Fruit fly (Drosophila melanogaster) whole organism, embryonic: ENCODE results near the gene Irc.

ENCODE experiments used
- ATbp ChIP-seq: fragments of 200-800 bp; sonication (Bioruptor generic); optimal IDR thresholded peaks from 2 replicates; lab custom pipeline; 2017; ENCODE audit warnings: missing biosample characterization, mild to moderate bottlenecking, missing genetic modification characterization, missing genetic modification reagents
- Adf1 ChIP-seq: fragments of 200-800 bp; sonication (Bioruptor generic); IDR thresholded peaks from 2 replicates; pipeline ENCODE4 v1.3.6; 2022; ENCODE audit warnings: missing biosample characterization, missing genetic modification characterization
- CG10274 ChIP-seq: fragments of 200-800 bp; sonication (Bioruptor generic); optimal IDR thresholded peaks from 3 replicates; lab custom pipeline; 2017; ENCODE audit warnings: missing biosample characterization, mild to moderate bottlenecking, missing genetic modification characterization
- CG11093 ChIP-seq: fragments of 200-800 bp; sonication (Bioruptor generic); IDR thresholded peaks from 3 replicates; pipeline ENCODE4 v1.3.6; 2022; ENCODE audit warnings: missing biosample characterization, missing genetic modification characterization
- CG11456 ChIP-seq: fragments of 200-800 bp; sonication (Bioruptor generic); IDR thresholded peaks from 3 replicates; pipeline ENCODE4 v1.3.6; 2022; ENCODE audit warnings: missing biosample characterization, missing genetic modification characterization
- CG12744 ChIP-seq: fragments of 200-800 bp; sonication (Bioruptor generic); optimal IDR thresholded peaks from 2 replicates; lab custom pipeline; 2016; ENCODE audit warnings: missing biosample characterization, missing genetic modification characterization
- CG13287 ChIP-seq: fragments of 200-800 bp; sonication (Bioruptor generic); IDR thresholded peaks from 2 replicates; pipeline ENCODE4 v1.3.6; 2022; ENCODE audit warnings: missing biosample characterization, missing genetic modification characterization; ENCODE audit not compliant: partially characterized antibody
- CG15269 ChIP-seq: fragments of 200-800 bp; sonication (Bioruptor generic); optimal IDR thresholded peaks from 2 replicates; lab custom pipeline; 2018; ENCODE audit warnings: missing biosample characterization, mild to moderate bottlenecking, missing genetic modification characterization, moderate library complexity
- CG1529 ChIP-seq: fragments of 200-800 bp; sonication (Bioruptor generic); optimal IDR thresholded peaks from 3 replicates; lab custom pipeline; 2018; ENCODE audit warnings: missing biosample characterization, missing genetic modification characterization
- CG16779 ChIP-seq: fragments of 200-800 bp; sonication (Bioruptor generic); IDR thresholded peaks from 2 replicates; pipeline ENCODE4 v1.3.6; 2022; ENCODE audit warnings: missing biosample characterization, missing genetic modification characterization
- CG17829 ChIP-seq: fragments of 200-800 bp; optimal IDR thresholded peaks from 2 replicates; lab custom pipeline; 2019; ENCODE audit warnings: missing biosample characterization, mild to moderate bottlenecking, missing genetic modification characterization, moderate library complexity
- CG1792 ChIP-seq: fragments of 200-800 bp; sonication (Bioruptor generic); optimal IDR thresholded peaks from 2 replicates; lab custom pipeline; 2016; ENCODE audit warnings: missing biosample characterization, missing genetic modification characterization
- CG18599 ChIP-seq: fragments of 200-800 bp; sonication (Bioruptor generic); optimal IDR thresholded peaks from 3 replicates; lab custom pipeline; 2017; ENCODE audit warnings: missing biosample characterization, missing genetic modification characterization, mild to moderate bottlenecking, moderate library complexity, missing genetic modification reagents
- CG2712 ChIP-seq: fragments of 200-800 bp; optimal IDR thresholded peaks from 3 replicates; lab custom pipeline; 2019; ENCODE audit warnings: missing biosample characterization, mild to moderate bottlenecking, missing genetic modification characterization, moderate library complexity
- CG2875 ChIP-seq: fragments of 200-800 bp; sonication (Bioruptor generic); optimal IDR thresholded peaks from 2 replicates; lab custom pipeline; 2017; ENCODE audit warnings: missing biosample characterization, mild to moderate bottlenecking, missing genetic modification characterization, missing genetic modification reagents
- CG3163 ChIP-seq: fragments of 200-800 bp; sonication (Bioruptor generic); optimal IDR thresholded peaks from 3 replicates; lab custom pipeline; 2016; ENCODE audit warnings: missing biosample characterization, missing genetic modification characterization
- CG3407 ChIP-seq: fragments of 200-800 bp; sonication (Bioruptor generic); optimal IDR thresholded peaks from 2 replicates; lab custom pipeline; 2018; ENCODE audit warnings: missing biosample characterization, mild to moderate bottlenecking, missing genetic modification characterization
- CG3726 ChIP-seq: fragments of 200-800 bp; sonication (Bioruptor generic); IDR thresholded peaks from 3 replicates; pipeline ENCODE4, ENCODE4 v1.3.6; 2022; ENCODE audit warnings: missing biosample characterization, missing genetic modification characterization
- CG6791 ChIP-seq: fragments of 200-800 bp; sonication (Bioruptor generic); IDR thresholded peaks from 3 replicates; pipeline ENCODE4 v1.3.6; 2022; ENCODE audit warnings: missing biosample characterization, missing genetic modification characterization; ENCODE audit not compliant: partially characterized antibody
- CG9817 ChIP-seq: fragments of 200-800 bp; sonication (Bioruptor generic); optimal IDR thresholded peaks from 2 replicates; lab custom pipeline; 2018; ENCODE audit warnings: missing biosample characterization, mild to moderate bottlenecking, missing genetic modification characterization, moderate library complexity
- CG9876 ChIP-seq: fragments of 200-800 bp; sonication (Bioruptor generic); optimal IDR thresholded peaks from 2 replicates; lab custom pipeline; 2016; ENCODE audit warnings: missing biosample characterization, missing genetic modification characterization
- CG9932 ChIP-seq: fragments of 200-800 bp; sonication (Bioruptor generic); IDR thresholded peaks from 2 replicates; pipeline ENCODE4 v1.3.6; 2022; ENCODE audit warnings: missing biosample characterization, missing genetic modification characterization
- Dek ChIP-seq: fragments of 200-800 bp; sonication (Bioruptor generic); optimal IDR thresholded peaks from 3 replicates; lab custom pipeline; 2019; ENCODE audit warnings: missing biosample characterization, mild to moderate bottlenecking, missing genetic modification characterization, moderate library complexity
- HLH4C ChIP-seq: fragments of 200-800 bp; sonication (Bioruptor generic); IDR thresholded peaks from 3 replicates; pipeline ENCODE4 v1.3.6; 2022; ENCODE audit warnings: missing biosample characterization, missing genetic modification characterization; ENCODE audit not compliant: partially characterized antibody
- Hr39 ChIP-seq: fragments of >200 bp; optimal IDR thresholded peaks from 2 replicates; lab custom pipeline; 2017
- Nf-YC ChIP-seq: fragments of 200-800 bp; optimal IDR thresholded peaks from 3 replicates; lab custom pipeline; 2019; ENCODE audit warnings: missing biosample characterization, mild to moderate bottlenecking, missing genetic modification characterization, moderate library complexity
- TFAM ChIP-seq: fragments of 200-800 bp; sonication (Bioruptor generic); optimal IDR thresholded peaks from 2 replicates; lab custom pipeline; 2017; ENCODE audit warnings: missing biosample characterization, missing genetic modification characterization, inconsistent platforms
- Tbp ChIP-seq: fragments of >200 bp; optimal IDR thresholded peaks from 2 replicates; lab custom pipeline; 2018; ENCODE audit warnings: missing biosample characterization, missing genetic modification characterization
- YL-1 ChIP-seq: fragments of 200-800 bp; sonication (Bioruptor generic); optimal IDR thresholded peaks from 3 replicates; lab custom pipeline; 2017; ENCODE audit warnings: missing biosample characterization, mild to moderate bottlenecking, missing genetic modification characterization
- ato ChIP-seq: fragments of 200-800 bp; sonication (Bioruptor generic); IDR thresholded peaks from 2 replicates; pipeline ENCODE4 v1.3.6; 2022; ENCODE audit warnings: missing biosample characterization, missing genetic modification characterization; ENCODE audit not compliant: partially characterized antibody
- btn ChIP-seq: fragments of 200-800 bp; sonication (Bioruptor generic); optimal IDR thresholded peaks from 2 replicates; lab custom pipeline; 2016; ENCODE audit warnings: missing biosample characterization, missing genetic modification characterization
- cato ChIP-seq: fragments of 200-800 bp; sonication (Bioruptor generic); optimal IDR thresholded peaks from 2 replicates; lab custom pipeline; 2016; ENCODE audit warnings: missing biosample characterization, missing genetic modification characterization, borderline replicate concordance
- dysf ChIP-seq: fragments of 200-800 bp; sonication (Bioruptor generic); IDR thresholded peaks from 3 replicates; pipeline ENCODE4 v1.3.6; 2022; ENCODE audit warnings: missing biosample characterization, missing genetic modification characterization
- emc ChIP-seq: fragments of 200-800 bp; sonication (Bioruptor generic); optimal IDR thresholded peaks from 2 replicates; lab custom pipeline; 2016; ENCODE audit warnings: missing biosample characterization, missing genetic modification characterization
- en ChIP-seq: fragments of 200-800 bp; sonication (Bioruptor generic); optimal IDR thresholded peaks from 2 replicates; lab custom pipeline; 2016; ENCODE audit warnings: missing biosample characterization, missing genetic modification characterization
- gcm ChIP-seq: fragments of 200-800 bp; sonication (Bioruptor generic); optimal IDR thresholded peaks from 2 replicates; lab custom pipeline; 2019; ENCODE audit warnings: missing biosample characterization, mild to moderate bottlenecking, missing genetic modification characterization, moderate library complexity
- inv ChIP-seq: fragments of 200-800 bp; sonication (Bioruptor generic); IDR thresholded peaks from 2 replicates; pipeline ENCODE4 v1.3.6; 2022; ENCODE audit warnings: missing biosample characterization, missing genetic modification characterization; ENCODE audit not compliant: partially characterized antibody
- kay ChIP-seq: fragments of 200-800 bp; sonication (Bioruptor generic); optimal IDR thresholded peaks from 2 replicates; lab custom pipeline; 2016; ENCODE audit warnings: missing biosample characterization, missing genetic modification characterization
- mirr ChIP-seq: fragments of 200-800 bp; sonication (Bioruptor generic); optimal IDR thresholded peaks from 3 replicates; lab custom pipeline; 2018; ENCODE audit warnings: missing biosample characterization, mild to moderate bottlenecking, missing genetic modification characterization
- peb ChIP-seq: fragments of 200-800 bp; sonication (Bioruptor generic); IDR thresholded peaks from 2 replicates; pipeline ENCODE4 v1.3.6; 2022; ENCODE audit warnings: missing biosample characterization, missing genetic modification characterization
- pum ChIP-seq: fragments of 200-800 bp; sonication (Bioruptor generic); optimal IDR thresholded peaks from 2 replicates; lab custom pipeline; 2016; ENCODE audit warnings: missing biosample characterization, missing genetic modification characterization
- pzg ChIP-seq: fragments of 200-800 bp; sonication (Bioruptor generic); optimal IDR thresholded peaks from 3 replicates; lab custom pipeline; 2018; ENCODE audit warnings: missing biosample characterization, mild to moderate bottlenecking, missing genetic modification characterization, moderate library complexity
- run ChIP-seq: fragments of 200-800 bp; sonication (Bioruptor generic); optimal IDR thresholded peaks from 3 replicates; lab custom pipeline; 2018; ENCODE audit warnings: missing biosample characterization, mild to moderate bottlenecking, missing genetic modification characterization
- sisA ChIP-seq: fragments of 200-800 bp; sonication (Bioruptor generic); IDR thresholded peaks from 2 replicates; pipeline ENCODE4 v1.3.6; 2022; ENCODE audit warnings: missing biosample characterization, missing genetic modification characterization
- sr ChIP-seq: fragments of 200-800 bp; sonication (Bioruptor generic); IDR thresholded peaks from 3 replicates; pipeline ENCODE4 v1.3.6; 2022; ENCODE audit warnings: missing biosample characterization, missing genetic modification characterization
- unpg ChIP-seq: fragments of 200-800 bp; sonication (Bioruptor generic); optimal IDR thresholded peaks from 3 replicates; lab custom pipeline; 2018; ENCODE audit warnings: missing biosample characterization, mild to moderate bottlenecking, missing genetic modification characterization, moderate library complexity
- vnd ChIP-seq: fragments of 200-800 bp; sonication (Bioruptor generic); IDR thresholded peaks from 3 replicates; pipeline ENCODE4 v1.3.6; 2022; ENCODE audit warnings: missing biosample characterization, missing genetic modification characterization; ENCODE audit not compliant: partially characterized antibody
- zf30C ChIP-seq: fragments of 200-800 bp; sonication (Bioruptor generic); optimal IDR thresholded peaks from 3 replicates; lab custom pipeline; 2018; ENCODE audit warnings: missing biosample characterization, mild to moderate bottlenecking, missing genetic modification characterization

Irc gene

dm6 chr3R:16969361-16970355 lies 33.0 kb upstream of the Irc start (continued):
- TF ChIP-seq CG6791 (GFP tag; lab: Robert Waterston, UW) (peak; percentile 37; the same call in 1 of the 3 replicates), gcm (GFP tag; lab: Kevin White, UChicago) (peak; percentile 99), CG3726 (GFP tag; lab: Robert Waterston, UW) (no peak), Dek (tag; lab: Kevin White, UChicago) (peak; percentile 87), pzg (peak; percentile 38), CG1529 (no peak), CG9817 (tag; lab: Kevin White, UChicago) (peak; percentile 58), mirr (GFP tag; lab: Kevin White, UChicago) (peak; percentile 50), CG2712 (tag; lab: Kevin White, UChicago) (peak; percentile 78), CG10274 (no peak), ATbp (peak; percentile 57), CG12744 (GFP tag; lab: Kevin White, UChicago) (no peak), dysf (GFP tag; lab: Robert Waterston, UW) (peak; percentile 71), ato (GFP tag; lab: Robert Waterston, UW) (no peak), CG3407 (GFP tag; lab: Kevin White, UChicago) (peak; percentile 50), CG1792 (GFP tag; lab: Kevin White, UChicago) (no peak), emc (no peak), CG11093 (GFP tag; lab: Robert Waterston, UW) (peak; percentile 69; the same call in 2 of the 3 replicates), pum (no peak), peb (GFP tag; lab: Robert Waterston, UW) (no peak), Nf-YC (peak; percentile 96), inv (GFP tag; lab: Robert Waterston, UW) (no peak), zf30C (GFP tag; lab: Kevin White, UChicago) (no peak), CG15269 (tag; lab: Kevin White, UChicago) (no peak), Adf1 (GFP tag; lab: Robert Waterston, UW) (peak; percentile 20; the same call in 1 of the 2 replicates), CG3163 (GFP tag; lab: Kevin White, UChicago) (peak; percentile 2), CG9876 (no peak), YL-1 (GFP tag; lab: Kevin White, UChicago) (no peak), CG2875 (GFP tag; lab: Kevin White, UChicago) (no peak), unpg (GFP tag; lab: Kevin White, UChicago) (peak; percentile 83), TFAM (GFP tag; lab: Kevin White, UChicago) (no peak), sisA (peak; percentile 35; the same call in 1 of the 2 replicates), CG11456 (GFP tag; lab: Robert Waterston, UW) (peak; percentile 73), sr (GFP tag; lab: Robert Waterston, UW) (no peak), btn (no peak), en (GFP tag; lab: Kevin White, UChicago) (no peak), HLH4C (no peak), CG16779 (GFP tag; lab: Robert Waterston, UW) (no peak), Hr39 (lab: Kevin White, UChicago) (no peak), CG13287 (GFP tag; lab: Robert Waterston, UW) (no peak), Tbp (GFP tag; lab: Kevin White, UChicago) (no peak), CG17829 (tag; lab: Kevin White, UChicago) (peak; percentile 68), vnd (no peak), CG9932 (peak; percentile 52), cato (GFP tag; lab: Kevin White, UChicago) (peak; percentile 17), run (tag; lab: Kevin White, UChicago) (peak; percentile 13), kay (GFP tag; lab: Kevin White, UChicago) (peak; percentile 29), CG18599 (GFP tag; lab: Kevin White, UChicago) (no peak)
